Worm (Caenorhabditis elegans) whole organism, late embryonic: Measurements from ENCODE around the gene Y37E11AM.4.

Experiments
- C38D4.7 ChIP-seq: fragments of 200-800 bp; sonication (Bioruptor generic); optimal IDR thresholded peaks from 2 replicates; lab custom pipeline; 2018; ENCODE audit warnings: mild to moderate bottlenecking, missing genetic modification characterization, moderate library complexity, missing compliant biosample characterization
- dmd-4 ChIP-seq: sonication (generic microtip); optimal IDR thresholded peaks from 2 replicates; lab custom pipeline; 2016; ENCODE audit warnings: borderline replicate concordance, missing genetic modification characterization, missing compliant biosample characterization
- elt-2 ChIP-seq: sonication (generic microtip); optimal IDR thresholded peaks from 2 replicates; lab custom pipeline; 2016; ENCODE audit warnings: missing genetic modification reagents, missing genetic modification characterization, missing compliant biosample characterization
- fkh-6 ChIP-seq: sonication (generic microtip); optimal IDR thresholded peaks from 2 replicates; lab custom pipeline; 2016; ENCODE audit warnings: missing genetic modification characterization, missing compliant biosample characterization
- hlh-13 ChIP-seq: fragments of 200-800 bp; sonication (Bioruptor generic); optimal IDR thresholded peaks from 2 replicates; lab custom pipeline; 2018; ENCODE audit warnings: mild to moderate bottlenecking, missing genetic modification characterization, missing compliant biosample characterization
- nfya-1 ChIP-seq: sonication (generic microtip); optimal IDR thresholded peaks from 2 replicates; lab custom pipeline; 2017; ENCODE audit warnings: missing genetic modification characterization, mild to moderate bottlenecking, missing compliant biosample characterization, antibody characterized with exemption, moderate library complexity
- nhr-11 ChIP-seq: fragments of 150-350 bp; optimal IDR thresholded peaks from 2 replicates; lab custom pipeline; 2014; ENCODE audit warnings: missing biosample characterization, missing genetic modification characterization
- pha-4 ChIP-seq: fragments of 150-350 bp; optimal IDR thresholded peaks from 2 replicates; lab custom pipeline; 2018; ENCODE audit warnings: missing biosample characterization, missing genetic modification reagents, missing genetic modification characterization
- pqm-1 ChIP-seq: sonication (generic microtip); optimal IDR thresholded peaks from 2 replicates; lab custom pipeline; 2016; ENCODE audit warnings: missing genetic modification characterization, missing compliant biosample characterization
- sox-4 ChIP-seq: sonication (generic microtip); optimal IDR thresholded peaks from 2 replicates; lab custom pipeline; 2017; ENCODE audit warnings: mild to moderate bottlenecking, missing genetic modification characterization, inconsistent platforms, missing compliant biosample characterization
- syd-9 ChIP-seq: sonication (generic microtip); optimal IDR thresholded peaks from 2 replicates; lab custom pipeline; 2016; ENCODE audit warnings: mild to moderate bottlenecking, missing genetic modification characterization, moderate library complexity, missing compliant biosample characterization

DNA sequence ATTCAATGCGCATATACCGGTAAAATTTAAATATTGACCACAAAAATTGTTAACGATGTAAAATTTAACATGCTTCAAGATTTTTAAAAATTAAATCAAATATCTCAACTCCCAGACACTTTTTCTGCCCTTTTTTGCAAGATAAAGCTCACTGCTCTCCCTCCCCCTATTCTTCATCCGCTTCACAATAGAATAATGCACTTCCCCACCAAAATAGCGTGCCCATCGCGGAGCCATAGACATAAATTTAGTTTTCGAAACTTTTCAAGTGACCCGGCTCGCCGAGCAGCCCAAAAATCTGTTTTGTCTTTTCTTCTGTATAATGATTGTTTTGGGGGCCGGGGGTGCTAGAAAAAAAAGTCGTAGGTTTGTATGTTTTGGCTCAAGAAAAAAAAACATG lies 54.8 kb downstream of the Y37E11AM.4 start:
- TF ChIP-seq sox-4 (tag; lab: Kevin White, UChicago): no peak
- no peak for TF ChIP-seq dmd-4 (tag; lab: Kevin White, UChicago)
- no peak for TF ChIP-seq C38D4.7 (GFP tag; lab: Kevin White, UChicago)
- no peak for TF ChIP-seq pha-4
- TF ChIP-seq elt-2 (tag; lab: Kevin White, UChicago): no peak
- TF ChIP-seq nfya-1: no peak
- TF ChIP-seq syd-9 (tag; lab: Kevin White, UChicago): no peak
- no peak for TF ChIP-seq pqm-1 (tag; lab: Kevin White, UChicago)
- TF ChIP-seq hlh-13: no peak
- TF ChIP-seq nhr-11 (tag; lab: Kevin White, UChicago): no peak
- TF ChIP-seq fkh-6 (tag; lab: Kevin White, UChicago): no peak
